Worm (Caenorhabditis elegans) whole organism, young adult: ENCODE data around the gene K08F11.1.

ENCODE experiments used
- B0019.2 ChIP-seq: fragments of 200-800 bp; sonication (Bioruptor generic); conservative IDR thresholded peaks from 2 replicates; pipeline ENCODE4 v1.3.6; 2022; ENCODE audit warnings: missing genetic modification reagents, missing genetic modification characterization, missing compliant biosample characterization
- B0035.1 ChIP-seq: sonication (generic microtip); optimal IDR thresholded peaks from 2 replicates; lab custom pipeline; 2016; ENCODE audit warnings: missing genetic modification characterization, mild to moderate bottlenecking, missing compliant biosample characterization, missing genotype, missing genetic modification reagents
- B0336.3 ChIP-seq: fragments of 200-800 bp; sonication (Bioruptor generic); IDR thresholded peaks from 2 replicates; pipeline ENCODE4 v1.3.6; 2022; ENCODE audit warnings: missing genetic modification characterization, missing compliant biosample characterization
- C06A6.2 ChIP-seq: fragments of 200-800 bp; sonication (Bioruptor generic); conservative IDR thresholded peaks from 2 replicates; pipeline ENCODE4 v1.3.6; 2022; ENCODE audit warnings: missing genetic modification characterization, missing compliant biosample characterization
- F39B2.1 ChIP-seq: fragments of 200-800 bp; sonication (Bioruptor generic); IDR thresholded peaks from 2 replicates; pipeline ENCODE4 v1.3.6; 2022; ENCODE audit warnings: missing genetic modification reagents, missing genetic modification characterization, missing compliant biosample characterization
- Y56A3A.18 ChIP-seq: fragments of 200-800 bp; sonication (Bioruptor generic); IDR thresholded peaks from 2 replicates; pipeline ENCODE4 v1.3.6; 2022; ENCODE audit warnings: missing genetic modification reagents, missing genetic modification characterization, missing compliant biosample characterization
- Y67H2A.10 ChIP-seq: fragments of 200-800 bp; sonication (Bioruptor generic); conservative IDR thresholded peaks from 2 replicates; pipeline ENCODE4 v1.3.6; 2022; ENCODE audit warnings: missing genetic modification reagents, missing genetic modification characterization, missing compliant biosample characterization
- aptf-2 ChIP-seq: fragments of 200-800 bp; sonication (Bioruptor generic); conservative IDR thresholded peaks from 2 replicates; pipeline ENCODE4 v1.3.6; 2022; ENCODE audit warnings: missing genetic modification reagents, missing genetic modification characterization, missing compliant biosample characterization
- aptf-3 ChIP-seq: fragments of 200-800 bp; sonication (Bioruptor generic); IDR thresholded peaks from 2 replicates; pipeline ENCODE4 v1.3.6; 2022; ENCODE audit warnings: missing genetic modification characterization, missing compliant biosample characterization
- attf-6 ChIP-seq: fragments of 200-800 bp; sonication (Bioruptor generic); IDR thresholded peaks from 2 replicates; pipeline ENCODE4 v1.3.6; 2022; ENCODE audit warnings: missing genetic modification reagents, missing genetic modification characterization, missing compliant biosample characterization
- bed-2 ChIP-seq: fragments of 200-800 bp; sonication (Bioruptor generic); IDR thresholded peaks from 2 replicates; pipeline ENCODE4 v1.3.6; 2022; ENCODE audit warnings: missing genetic modification reagents, missing genetic modification characterization, missing compliant biosample characterization
- ceh-27 ChIP-seq: fragments of 200-800 bp; sonication (Bioruptor generic); optimal IDR thresholded peaks from 2 replicates; lab custom pipeline; 2018; ENCODE audit warnings: mild to moderate bottlenecking, missing genetic modification characterization, moderate library complexity, missing compliant biosample characterization
- ceh-79 ChIP-seq: sonication (generic microtip); optimal IDR thresholded peaks from 2 replicates; lab custom pipeline; 2017; ENCODE audit warnings: mild to moderate bottlenecking, missing genetic modification characterization, missing compliant biosample characterization
- dpff-1 ChIP-seq: sonication (generic microtip); optimal IDR thresholded peaks from 2 replicates; lab custom pipeline; 2017; ENCODE audit warnings: mild to moderate bottlenecking, missing genetic modification characterization, missing compliant biosample characterization
- fkh-3 ChIP-seq: sonication (generic microtip); optimal IDR thresholded peaks from 2 replicates; lab custom pipeline; 2016; ENCODE audit warnings: mild to moderate bottlenecking, missing genetic modification characterization, missing compliant biosample characterization
- him-1 ChIP-seq: sonication (generic microtip); optimal IDR thresholded peaks from 2 replicates; lab custom pipeline; 2016; ENCODE audit warnings: missing genotype, missing genetic modification reagents, missing genetic modification characterization, missing compliant biosample characterization
- hlh-12 ChIP-seq: sonication (generic microtip); optimal IDR thresholded peaks from 2 replicates; lab custom pipeline; 2016; ENCODE audit warnings: missing genetic modification characterization, missing compliant biosample characterization
- hmg-1.2 ChIP-seq: fragments of 200-800 bp; sonication (Bioruptor generic); IDR thresholded peaks from 2 replicates; pipeline ENCODE4 v1.3.6; 2022; ENCODE audit warnings: missing genetic modification reagents, missing genetic modification characterization, missing compliant biosample characterization
- let-607 ChIP-seq, 2 experiments: fragments of 200-800 bp in 1 of 2; sonication (Bioruptor generic) in 1 of 2; sonication (generic microtip) in 1 of 2; optimal IDR thresholded peaks; 2 replicates each; lab custom pipeline; 2016 to 2018; ENCODE audit warnings: mild to moderate bottlenecking in 2 of 2, missing compliant biosample characterization in 2 of 2, missing genetic modification characterization in 2 of 2, moderate library complexity in 2 of 2, missing genotype in 1 of 2
- lin-35 ChIP-seq, 3 experiments: fragments of 150-350 bp in 2 of 3; sonication (generic microtip) in 1 of 3; optimal IDR thresholded peaks; 2 replicates each; lab custom pipeline; 2014 to 2018; ENCODE audit warnings: missing biosample characterization in 3 of 3, missing genetic modification characterization in 3 of 3, missing genetic modification reagents in 3 of 3
- lin-40 ChIP-seq: sonication (generic microtip); optimal IDR thresholded peaks from 2 replicates; lab custom pipeline; 2016; ENCODE audit warnings: missing genetic modification characterization, mild to moderate bottlenecking, missing compliant biosample characterization, missing genotype, missing genetic modification reagents
- lsl-1 ChIP-seq: fragments of 200-800 bp; sonication (Bioruptor generic); optimal IDR thresholded peaks from 2 replicates; lab custom pipeline; 2018; ENCODE audit warnings: mild to moderate bottlenecking, missing genetic modification characterization, moderate library complexity, missing compliant biosample characterization
- lsy-27 ChIP-seq: sonication (generic microtip); optimal IDR thresholded peaks from 2 replicates; lab custom pipeline; 2017; ENCODE audit warnings: missing genetic modification characterization, mild to moderate bottlenecking, missing compliant biosample characterization, antibody characterized with exemption, missing genotype, borderline replicate concordance; ENCODE audit not compliant: insufficient read depth
- mcd-1 ChIP-seq: fragments of 200-800 bp; sonication (Bioruptor generic); IDR thresholded peaks from 2 replicates; pipeline ENCODE4 v1.3.6; 2022; ENCODE audit warnings: missing genetic modification reagents, missing genetic modification characterization, missing compliant biosample characterization
- mel-28 ChIP-seq: sonication (generic microtip); optimal IDR thresholded peaks from 2 replicates; lab custom pipeline; 2016; ENCODE audit warnings: borderline replicate concordance, mild to moderate bottlenecking, missing genetic modification characterization, missing compliant biosample characterization
- mes-4 ChIP-seq: sonication (generic microtip); optimal IDR thresholded peaks from 2 replicates; lab custom pipeline; 2016; ENCODE audit warnings: missing genotype, missing genetic modification characterization, missing compliant biosample characterization
- nfyb-1 ChIP-seq: fragments of 200-800 bp; sonication (Bioruptor generic); IDR thresholded peaks from 2 replicates; pipeline ENCODE4 v1.3.6; 2022; ENCODE audit warnings: missing genetic modification reagents, missing genetic modification characterization, missing compliant biosample characterization
- nhr-120 ChIP-seq: fragments of 200-800 bp; sonication (Bioruptor generic); IDR thresholded peaks from 2 replicates; pipeline ENCODE4 v1.3.6; 2022; ENCODE audit warnings: missing genetic modification characterization, missing compliant biosample characterization
- nhr-27 ChIP-seq: fragments of 200-800 bp; sonication (Bioruptor generic); optimal IDR thresholded peaks from 2 replicates; lab custom pipeline; 2018; ENCODE audit warnings: mild to moderate bottlenecking, missing genetic modification characterization, moderate library complexity, missing compliant biosample characterization
- pbrm-1 ChIP-seq: fragments of 200-800 bp; sonication (Bioruptor generic); IDR thresholded peaks from 2 replicates; pipeline ENCODE4 v1.3.6; 2022; ENCODE audit warnings: missing genetic modification reagents, missing genetic modification characterization, missing compliant biosample characterization
- rcor-1 ChIP-seq: fragments of 200-800 bp; sonication (Bioruptor generic); IDR thresholded peaks from 2 replicates; pipeline ENCODE4 v1.3.6; 2022; ENCODE audit warnings: missing genetic modification reagents, missing genetic modification characterization, missing compliant biosample characterization
- rec-8 ChIP-seq, 2 experiments: sonication (generic microtip); optimal IDR thresholded peaks; 2 replicates each; lab custom pipeline; 2016; ENCODE audit warnings: mild to moderate bottlenecking in 2 of 2, missing genetic modification characterization in 2 of 2, missing genetic modification reagents in 2 of 2, missing genotype in 2 of 2, missing biosample characterization in 1 of 2, missing compliant biosample characterization in 1 of 2, moderate library complexity in 1 of 2
- repo-1 ChIP-seq: sonication (generic microtip); optimal IDR thresholded peaks from 2 replicates; lab custom pipeline; 2017; ENCODE audit warnings: mild to moderate bottlenecking, missing genetic modification characterization, missing compliant biosample characterization
- snpc-3.4 ChIP-seq: sonication (generic microtip); optimal IDR thresholded peaks from 2 replicates; lab custom pipeline; 2017; ENCODE audit warnings: missing genetic modification characterization, mild to moderate bottlenecking, missing compliant biosample characterization, antibody characterized with exemption, moderate library complexity, missing genotype, missing genetic modification reagents
- somi-1 ChIP-seq: fragments of 200-800 bp; sonication (Bioruptor generic); optimal IDR thresholded peaks from 2 replicates; lab custom pipeline; 2018; ENCODE audit warnings: mild to moderate bottlenecking, missing genetic modification characterization, missing compliant biosample characterization
- zfh-2 ChIP-seq: fragments of 200-800 bp; sonication (Bioruptor generic); conservative IDR thresholded peaks from 2 replicates; pipeline ENCODE4 v1.3.6; 2022; ENCODE audit warnings: missing genetic modification reagents, missing genetic modification characterization, missing compliant biosample characterization
- ztf-26 ChIP-seq: sonication (generic microtip); optimal IDR thresholded peaks from 2 replicates; lab custom pipeline; 2017; ENCODE audit warnings: missing genetic modification characterization, missing compliant biosample characterization
- ztf-3 ChIP-seq: fragments of 200-800 bp; sonication (Bioruptor generic); optimal IDR thresholded peaks from 2 replicates; lab custom pipeline; 2018; ENCODE audit warnings: mild to moderate bottlenecking, missing genetic modification characterization, missing compliant biosample characterization

Gene K08F11.1

ce11 chrIV:4686291-4686830 lies 38.3 kb upstream of the K08F11.1 start:
- TF ChIP-seq lin-35 (GFP tag; optimal IDR thresholded peaks at IDR 0.05; lab: Kevin White, UChicago) (no peak), repo-1 (tag; lab: Kevin White, UChicago) (no peak), fkh-3 (tag; lab: Kevin White, UChicago) (no peak), aptf-2 (no peak), ceh-79 (tag; lab: Kevin White, UChicago) (no peak), somi-1 (no peak), snpc-3.4 (tag; lab: Kevin White, UChicago) (no peak), B0035.1 (tag; lab: Kevin White, UChicago) (no peak), ztf-26 (tag; lab: Kevin White, UChicago) (no peak), lsl-1 (GFP tag; lab: Kevin White, UChicago) (no peak), nfyb-1 (GFP tag; lab: Robert Waterston, UW) (no peak), ztf-3 (no peak), mcd-1 (GFP tag; lab: Robert Waterston, UW) (no peak), rec-8 (tag; optimal IDR thresholded peaks at IDR 0.05; lab: Kevin White, UChicago) (no peak), let-607 (tag; optimal IDR thresholded peaks at IDR 0.05; lab: Kevin White, UChicago) (no peak), dpff-1 (tag; lab: Kevin White, UChicago) (no peak), bed-2 (GFP tag; lab: Robert Waterston, UW) (no peak), F39B2.1 (no peak)

DNA sequence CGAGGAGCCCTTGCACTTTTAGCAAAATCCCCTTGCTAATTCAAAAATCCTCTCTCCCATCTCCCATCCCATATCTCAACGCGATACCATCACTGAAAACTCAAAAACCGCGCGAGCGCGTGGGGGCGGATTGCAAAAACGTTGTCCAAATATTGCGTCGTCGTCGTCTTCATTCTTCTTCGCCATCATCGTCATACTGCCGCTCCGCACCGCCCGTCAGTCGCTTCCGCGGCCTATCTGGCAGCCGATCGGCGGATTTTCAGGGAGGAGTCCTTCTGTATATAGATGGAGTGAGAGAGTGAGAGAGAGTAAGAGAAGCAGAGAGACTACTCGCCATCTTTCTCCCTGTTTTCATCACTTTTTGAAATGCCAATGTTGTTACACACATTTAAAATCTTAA lies 37.8 kb upstream of the K08F11.1 start:
- peak; percentile 66 for TF ChIP-seq zfh-2 (GFP tag; lab: Robert Waterston, UW)
- TF ChIP-seq C06A6.2 (GFP tag; lab: Robert Waterston, UW), result no peak

ce11 chrIV:4688221-4688620 lies 36.4 kb upstream of the K08F11.1 start, which contains the start of gene bus-4:
TSS of gene bus-4 (plus strand) at chrIV:4688269.
- TF ChIP-seq attf-6 (GFP tag; lab: Robert Waterston, UW) (no peak), lsy-27 (no peak), hmg-1.2 (GFP tag; lab: Robert Waterston, UW) (no peak), nhr-120 (no peak), B0336.3 (GFP tag; lab: Robert Waterston, UW) (no peak), hlh-12 (no peak), rec-8 (tag; optimal IDR thresholded peaks at IDR 0.05; lab: Kevin White, UChicago) (no peak), him-1 (tag; lab: Kevin White, UChicago) (no peak), mes-4 (tag; lab: Kevin White, UChicago) (no peak), Y56A3A.18 (no peak), aptf-3 (no peak), lin-40 (tag; lab: Kevin White, UChicago) (no peak), mel-28 (tag; lab: Kevin White, UChicago) (no peak), ceh-27 (GFP tag; lab: Kevin White, UChicago) (no peak), Y67H2A.10 (GFP tag; lab: Robert Waterston, UW) (no peak), ztf-26 (tag; lab: Kevin White, UChicago) (no peak), B0019.2 (GFP tag; lab: Robert Waterston, UW) (no peak), pbrm-1 (GFP tag; lab: Robert Waterston, UW) (no peak), rcor-1 (GFP tag; lab: Robert Waterston, UW) (no peak), nhr-27 (tag; lab: Kevin White, UChicago) (no peak)
